Worm (Caenorhabditis elegans) whole organism, L2 larva: Measurements from ENCODE around the gene tcer-1.

Experiments
- F13H6.1 ChIP-seq: sonication (generic microtip); optimal IDR thresholded peaks from 2 replicates; lab custom pipeline; 2016; ENCODE audit warnings: missing genetic modification characterization, missing compliant biosample characterization
- R02D3.7 ChIP-seq: fragments of 150-350 bp; optimal IDR thresholded peaks from 2 replicates; lab custom pipeline; 2014; ENCODE audit warnings: missing biosample characterization, missing genetic modification characterization
- Y55F3AM.14 ChIP-seq: fragments of 200-800 bp; sonication (Bioruptor generic); optimal IDR thresholded peaks from 2 replicates; lab custom pipeline; 2018; ENCODE audit warnings: mild to moderate bottlenecking, missing genetic modification characterization, missing compliant biosample characterization
- ZK546.5 ChIP-seq: sonication (generic microtip); optimal IDR thresholded peaks from 2 replicates; lab custom pipeline; 2017; ENCODE audit warnings: missing biosample characterization, missing genetic modification characterization
- alr-1 ChIP-seq: fragments of 150-350 bp; optimal IDR thresholded peaks from 2 replicates; lab custom pipeline; 2014; ENCODE audit warnings: missing biosample characterization, missing genetic modification characterization
- blmp-1 ChIP-seq: sonication (generic microtip); optimal IDR thresholded peaks from 2 replicates; lab custom pipeline; 2017; ENCODE audit warnings: missing genetic modification characterization, mild to moderate bottlenecking, missing compliant biosample characterization, antibody characterized with exemption, moderate library complexity; ENCODE audit not compliant: insufficient read depth
- ceh-82 ChIP-seq: fragments of 150-350 bp; optimal IDR thresholded peaks from 2 replicates; lab custom pipeline; 2014; ENCODE audit warnings: missing biosample characterization, missing genetic modification characterization
- crh-2 ChIP-seq: sonication (generic microtip); optimal IDR thresholded peaks from 2 replicates; lab custom pipeline; 2017; ENCODE audit warnings: missing biosample characterization, missing genetic modification characterization
- dmd-4 ChIP-seq: sonication (generic microtip); optimal IDR thresholded peaks from 2 replicates; lab custom pipeline; 2017; ENCODE audit warnings: missing biosample characterization, missing genetic modification characterization
- egl-27 ChIP-seq: sonication (generic microtip); optimal IDR thresholded peaks from 3 replicates; lab custom pipeline; 2017; ENCODE audit warnings: missing biosample characterization, missing genetic modification reagents, missing genetic modification characterization
- elt-1 ChIP-seq: fragments of 150-350 bp; optimal IDR thresholded peaks from 2 replicates; lab custom pipeline; 2014; ENCODE audit warnings: missing biosample characterization, missing genetic modification characterization
- fos-1 ChIP-seq: fragments of 150-350 bp; optimal IDR thresholded peaks from 2 replicates; lab custom pipeline; 2014; ENCODE audit warnings: missing biosample characterization, missing genetic modification characterization
- gmeb-1 ChIP-seq: fragments of 150-350 bp; optimal IDR thresholded peaks from 2 replicates; lab custom pipeline; 2014; ENCODE audit warnings: missing biosample characterization, missing genetic modification characterization
- lin-11 ChIP-seq: fragments of 150-350 bp; sonication (generic microtip); optimal IDR thresholded peaks from 2 replicates; lab custom pipeline; 2014; ENCODE audit warnings: missing biosample characterization, missing genetic modification characterization, inconsistent platforms, mixed read lengths
- lin-13 ChIP-seq: fragments of 150-350 bp; optimal IDR thresholded peaks from 2 replicates; lab custom pipeline; 2014; ENCODE audit warnings: missing biosample characterization, missing genetic modification reagents, missing genetic modification characterization
- lin-39 ChIP-seq: fragments of 150-350 bp; optimal IDR thresholded peaks from 2 replicates; lab custom pipeline; 2014; ENCODE audit warnings: missing biosample characterization, missing genetic modification reagents, missing genetic modification characterization
- mab-5 ChIP-seq: fragments of 150-350 bp; optimal IDR thresholded peaks from 2 replicates; lab custom pipeline; 2014; ENCODE audit warnings: missing biosample characterization, missing genetic modification characterization
- mbf-1 ChIP-seq: sonication (generic microtip); optimal IDR thresholded peaks from 2 replicates; lab custom pipeline; 2017; ENCODE audit warnings: missing biosample characterization, missing genetic modification characterization
- mdl-1 ChIP-seq, 2 experiments: fragments of 150-350 bp in 1 of 2; sonication (generic microtip) in 1 of 2; optimal IDR thresholded peaks; 2 replicates each; lab custom pipeline; 2017; ENCODE audit warnings: missing biosample characterization in 2 of 2, missing genetic modification characterization in 2 of 2
- nhr-10 ChIP-seq: sonication (generic microtip); optimal IDR thresholded peaks from 2 replicates; lab custom pipeline; 2017; ENCODE audit warnings: missing biosample characterization, missing genetic modification characterization
- nhr-11 ChIP-seq: fragments of 150-350 bp; optimal IDR thresholded peaks from 2 replicates; lab custom pipeline; 2014; ENCODE audit warnings: missing biosample characterization, missing genetic modification characterization
- nhr-12 ChIP-seq: fragments of 150-350 bp; optimal IDR thresholded peaks from 2 replicates; lab custom pipeline; 2014; ENCODE audit warnings: missing biosample characterization, missing genetic modification characterization
- nhr-23 ChIP-seq: fragments of 150-350 bp; optimal IDR thresholded peaks from 2 replicates; lab custom pipeline; 2014; ENCODE audit warnings: missing biosample characterization, missing genetic modification reagents, missing genetic modification characterization
- nhr-237 ChIP-seq: fragments of 150-350 bp; optimal IDR thresholded peaks from 2 replicates; lab custom pipeline; 2014; ENCODE audit warnings: missing biosample characterization, missing genetic modification characterization
- nhr-6 ChIP-seq: fragments of 150-350 bp; optimal IDR thresholded peaks from 2 replicates; lab custom pipeline; 2014; ENCODE audit warnings: missing biosample characterization, missing genetic modification characterization
- nhr-77 ChIP-seq: fragments of 150-350 bp; optimal IDR thresholded peaks from 2 replicates; lab custom pipeline; 2014; ENCODE audit warnings: missing biosample characterization, missing genetic modification characterization
- sem-4 ChIP-seq: fragments of 150-350 bp; optimal IDR thresholded peaks from 2 replicates; lab custom pipeline; 2014; ENCODE audit warnings: missing biosample characterization, missing genetic modification reagents, missing genetic modification characterization
- skn-1 ChIP-seq: sonication (generic microtip); optimal IDR thresholded peaks from 2 replicates; lab custom pipeline; 2017; ENCODE audit warnings: missing biosample characterization, missing genetic modification characterization
- sma-3 ChIP-seq: sonication (generic microtip); optimal IDR thresholded peaks from 2 replicates; lab custom pipeline; 2016; ENCODE audit warnings: missing genetic modification reagents, missing genetic modification characterization, missing compliant biosample characterization
- unc-39 ChIP-seq: fragments of 150-350 bp; optimal IDR thresholded peaks from 2 replicates; lab custom pipeline; 2014; ENCODE audit warnings: missing biosample characterization, missing genetic modification characterization
- unc-55 ChIP-seq: fragments of 150-350 bp; sonication (generic microtip); optimal IDR thresholded peaks from 3 replicates; lab custom pipeline; 2014; ENCODE audit warnings: missing biosample characterization, missing genetic modification reagents, missing genetic modification characterization
- unc-62 ChIP-seq: fragments of 150-350 bp; optimal IDR thresholded peaks from 2 replicates; lab custom pipeline; 2014; ENCODE audit warnings: missing biosample characterization, missing genetic modification reagents, missing genetic modification characterization
- zag-1 ChIP-seq: fragments of 150-350 bp; optimal IDR thresholded peaks from 2 replicates; lab custom pipeline; 2014; ENCODE audit warnings: missing biosample characterization, missing genetic modification characterization
- ztf-11 ChIP-seq: sonication (generic microtip); optimal IDR thresholded peaks from 2 replicates; lab custom pipeline; 2017; ENCODE audit warnings: missing biosample characterization, missing genetic modification characterization
- ztf-4 ChIP-seq: fragments of 150-350 bp; optimal IDR thresholded peaks from 2 replicates; lab custom pipeline; 2014; ENCODE audit warnings: missing biosample characterization, missing genetic modification characterization

The tcer-1 gene

ce11 chrII:7099231-7099630 is 49.4 kb upstream of the tcer-1 start:
- TF ChIP-seq lin-13 (GFP tag; lab: Kevin White, UChicago), result no peak
- TF ChIP-seq ztf-4 (tag; lab: Kevin White, UChicago), result no peak
- TF ChIP-seq elt-1, result no peak
- no peak for TF ChIP-seq ceh-82 (tag; lab: Kevin White, UChicago)
- TF ChIP-seq mbf-1 (tag; lab: Kevin White, UChicago), result no peak
- TF ChIP-seq lin-39, result no peak
- TF ChIP-seq egl-27 (tag; lab: Kevin White, UChicago), result no peak
- no peak for TF ChIP-seq nhr-77
- TF ChIP-seq mdl-1 (tag; optimal IDR thresholded peaks at IDR 0.05; lab: Kevin White, UChicago), result no peak
- no peak for TF ChIP-seq nhr-11 (tag; lab: Kevin White, UChicago)
- no peak for TF ChIP-seq unc-39 (tag; lab: Kevin White, UChicago)
- TF ChIP-seq gmeb-1 (tag; lab: Kevin White, UChicago), result no peak
- TF ChIP-seq blmp-1 (tag; lab: Kevin White, UChicago), result no peak
- TF ChIP-seq skn-1, result no peak
- no peak for TF ChIP-seq dmd-4 (tag; lab: Kevin White, UChicago)
- no peak for TF ChIP-seq sma-3

- no peak for TF ChIP-seq elt-1
- no peak for TF ChIP-seq R02D3.7 (tag; lab: Kevin White, UChicago)
- no peak for TF ChIP-seq gmeb-1 (tag; lab: Kevin White, UChicago)
- TF ChIP-seq nhr-77, result no peak
- no peak for TF ChIP-seq unc-39 (tag; lab: Kevin White, UChicago)
- TF ChIP-seq Y55F3AM.14 (GFP tag; lab: Kevin White, UChicago), result no peak
- TF ChIP-seq nhr-11 (tag; lab: Kevin White, UChicago), result no peak
Measured at ce11 chrII:7098578-7098977, 48.7 kb upstream of the tcer-1 start, which contains the start of gene mct-5. mct-5 (minus strand) TSS chrII:7098593.

DNA sequence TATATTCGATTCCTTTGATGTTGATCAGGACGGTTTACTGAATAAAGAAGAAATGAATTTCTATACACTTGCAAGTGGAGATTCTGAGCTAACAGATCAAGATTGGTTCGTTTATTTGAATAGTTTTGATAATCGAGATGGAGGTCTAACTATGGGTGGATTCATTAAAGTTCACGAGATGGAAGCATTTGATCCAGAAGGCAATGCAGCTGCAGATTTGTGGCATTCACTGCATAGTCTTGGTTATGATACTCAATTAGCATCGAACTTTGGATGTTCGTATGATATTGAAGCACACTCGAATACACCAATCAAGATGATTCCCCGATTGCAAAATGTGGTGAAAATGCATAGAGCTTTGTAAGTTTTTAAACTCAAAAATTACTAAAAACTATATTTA is 46.1 kb upstream of the tcer-1 start:
- no peak for TF ChIP-seq nhr-237
- no peak for TF ChIP-seq ZK546.5 (tag; lab: Kevin White, UChicago)
- TF ChIP-seq dmd-4 (tag; lab: Kevin White, UChicago), result no peak
- TF ChIP-seq nhr-23 (tag; lab: Kevin White, UChicago), result no peak
- TF ChIP-seq unc-55 (GFP tag; lab: Kevin White, UChicago), result no peak
- no peak for TF ChIP-seq mab-5 (tag; lab: Kevin White, UChicago)
- no peak for TF ChIP-seq F13H6.1
- TF ChIP-seq unc-39 (tag; lab: Kevin White, UChicago), result no peak
- no peak for TF ChIP-seq sem-4 (tag; lab: Kevin White, UChicago)
- no peak for TF ChIP-seq R02D3.7 (tag; lab: Kevin White, UChicago)
- no peak for TF ChIP-seq crh-2 (tag; lab: Kevin White, UChicago)
- TF ChIP-seq unc-62 (GFP tag; lab: Kevin White, UChicago), result no peak
- TF ChIP-seq ceh-82 (tag; lab: Kevin White, UChicago), result no peak
- TF ChIP-seq blmp-1 (tag; lab: Kevin White, UChicago), result no peak
- TF ChIP-seq mbf-1 (tag; lab: Kevin White, UChicago), result no peak
- no peak for TF ChIP-seq nhr-12
- TF ChIP-seq gmeb-1 (tag; lab: Kevin White, UChicago), result no peak
- no peak for TF ChIP-seq fos-1 (tag; lab: Kevin White, UChicago)

DNA sequence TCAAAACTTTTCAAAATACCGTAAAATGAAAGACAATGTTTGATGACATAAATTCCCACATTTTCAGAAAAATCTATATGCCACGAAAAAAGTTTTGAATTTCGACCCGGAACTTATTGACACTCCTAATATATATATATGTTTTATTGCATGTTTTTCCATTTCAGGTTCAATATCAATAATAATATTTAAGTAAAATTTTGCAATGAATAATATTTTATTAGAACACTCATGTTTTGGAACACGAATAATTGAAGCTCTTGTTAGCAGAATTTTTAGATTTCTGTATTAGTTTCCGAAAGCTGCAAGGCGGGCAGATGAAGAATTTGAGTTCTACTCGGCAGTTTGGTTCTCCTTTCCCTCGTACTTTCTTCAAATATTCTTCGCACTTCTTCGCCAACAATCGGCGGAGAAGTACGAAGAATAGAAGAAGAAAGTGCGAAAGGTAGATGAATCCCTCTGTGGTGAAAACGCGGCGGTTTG is 43.5 kb upstream of the tcer-1 start, which contains the start of gene T02G5.3:
Gene T02G5.3, plus strand, starts transcription at position 51 of the 483 bp plus-strand sequence.
- no peak for TF ChIP-seq sma-3
- TF ChIP-seq skn-1, result no peak
- TF ChIP-seq mab-5 (tag; lab: Kevin White, UChicago), result no peak
- TF ChIP-seq alr-1 (tag; lab: Kevin White, UChicago), result no peak
- no peak for TF ChIP-seq zag-1 (tag; lab: Kevin White, UChicago)
- no peak for TF ChIP-seq nhr-10 (tag; lab: Kevin White, UChicago)
- no peak for TF ChIP-seq mbf-1 (tag; lab: Kevin White, UChicago)
- TF ChIP-seq ztf-11 (tag; lab: Kevin White, UChicago), result no peak
- no peak for TF ChIP-seq gmeb-1 (tag; lab: Kevin White, UChicago)
- TF ChIP-seq lin-11, result no peak
- no peak for TF ChIP-seq unc-39 (tag; lab: Kevin White, UChicago)
- TF ChIP-seq mdl-1 (tag; optimal IDR thresholded peaks at IDR 0.05; lab: Kevin White, UChicago), result no peak
- TF ChIP-seq Y55F3AM.14 (GFP tag; lab: Kevin White, UChicago), result no peak
- TF ChIP-seq nhr-6 (tag; lab: Kevin White, UChicago), result no peak
- no peak for TF ChIP-seq fos-1 (tag; lab: Kevin White, UChicago)
- no peak for TF ChIP-seq egl-27 (tag; lab: Kevin White, UChicago)
- TF ChIP-seq, all 48 proteins: peak for 0
